Fruit fly (Drosophila melanogaster): Measurements from ENCODE around the gene isoQC.

The isoQC gene

DNA sequence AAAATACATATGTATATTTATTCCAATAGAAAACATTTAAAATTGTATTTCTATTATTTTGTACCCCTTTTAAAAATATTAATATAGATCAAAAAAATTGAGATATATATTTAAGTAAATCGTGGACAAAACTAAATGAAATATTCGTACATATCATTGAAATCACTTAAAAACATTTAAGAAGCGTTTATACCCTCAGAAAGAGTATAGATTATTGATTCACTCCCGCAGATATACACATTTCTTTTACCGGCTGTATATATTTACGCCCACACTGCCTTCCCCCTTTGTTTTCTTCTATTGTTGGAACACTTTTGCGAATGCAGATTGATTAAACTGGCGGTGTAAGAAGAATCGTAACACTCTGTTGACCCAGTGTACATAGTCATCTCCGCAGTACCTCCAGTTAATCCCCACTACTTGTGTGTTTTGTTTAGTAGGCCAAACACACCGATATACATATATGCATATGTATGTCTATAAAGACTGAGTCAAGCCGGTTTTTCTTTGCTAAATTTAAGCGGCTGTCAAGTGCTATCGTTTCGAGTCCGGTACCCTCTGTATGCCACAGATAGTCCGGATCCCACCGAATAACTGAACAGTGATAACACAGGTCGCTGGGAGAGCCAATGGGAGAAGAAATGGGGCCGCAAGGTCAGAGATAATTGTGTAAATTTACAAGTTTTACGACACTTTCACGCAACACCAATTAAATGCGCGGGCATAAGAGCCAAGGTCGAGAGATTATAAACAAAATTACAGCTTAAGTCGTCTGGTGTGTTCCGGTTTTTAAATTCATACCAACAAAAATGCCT, 2.6 kb upstream of the isoQC start (continued):
- TF ChIP-seq spab (GFP tag; optimal IDR thresholded peaks at IDR 0.05) (no peak), fd59A (GFP tag; optimal IDR thresholded peaks at IDR 0.05) (no peak), CG34406 (GFP tag; optimal IDR thresholded peaks at IDR 0.05) (peak; percentile 5), net (GFP tag; optimal IDR thresholded peaks at IDR 0.05) (peak; percentile 8), CG6163 (GFP tag; IDR thresholded peaks at IDR 0.05) (0 out of 3 replicates have a peak, but pooled peaks have one; percentile 31), CG3032 (tag; optimal IDR thresholded peaks at IDR 0.05) (peak; percentile 49), Smox (GFP tag; optimal IDR thresholded peaks at IDR 0.05) (no peak), dsx (GFP tag; optimal IDR thresholded peaks at IDR 0.05; ENCODE audit: poor library complexity, severe bottlenecking) (peak; percentile 5), CG9139 (GFP tag; optimal IDR thresholded peaks at IDR 0.05) (no peak), lz (GFP tag; optimal IDR thresholded peaks at IDR 0.05) (no peak), Sox14 (GFP tag; optimal IDR thresholded peaks at IDR 0.05) (peak; percentile 25), Eip93F (GFP tag; optimal IDR thresholded peaks at IDR 0.05) (no peak), CG6808 (GFP tag; optimal IDR thresholded peaks at IDR 0.05) (no peak), esn (GFP tag; optimal IDR thresholded peaks at IDR 0.05) (peak; percentile 10), topi (GFP tag; optimal IDR thresholded peaks at IDR 0.05) (no peak), svp (GFP tag) (peak; percentile 98), pdm3 (GFP tag; optimal IDR thresholded peaks at IDR 0.05) (peak; percentile 18), Hr4 (GFP tag; optimal IDR thresholded peaks at IDR 0.05) (peak; percentile 34)

DNA sequence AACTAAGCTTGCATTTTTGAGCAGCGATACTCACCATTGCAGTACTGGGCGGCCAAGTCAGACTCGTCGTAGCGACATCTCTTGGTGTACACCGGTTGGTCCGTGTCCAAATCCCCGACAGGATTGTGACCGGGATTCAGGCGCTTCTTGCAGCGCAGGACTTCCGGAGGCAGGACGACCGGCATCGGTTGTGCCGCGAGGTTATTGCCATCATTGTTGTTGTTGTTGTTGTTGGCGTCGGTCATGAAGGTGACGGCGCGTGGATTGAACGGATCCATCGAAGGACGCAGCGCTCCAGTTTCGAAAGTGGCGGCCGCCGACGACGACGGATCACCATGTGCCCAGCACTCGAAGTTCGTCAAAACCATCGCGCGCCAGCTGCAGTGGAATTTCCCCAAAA, 1.7 kb upstream of the isoQC start:
- no peak for TF ChIP-seq CG32006 (GFP tag; optimal IDR thresholded peaks at IDR 0.05)
- TF ChIP-seq dsx (GFP tag; optimal IDR thresholded peaks at IDR 0.05; ENCODE audit: poor library complexity, severe bottlenecking): no peak
- no peak for TF ChIP-seq Sox102F (GFP tag; optimal IDR thresholded peaks at IDR 0.05)
- no peak for TF ChIP-seq CG6276 (GFP tag; optimal IDR thresholded peaks at IDR 0.05)
- no peak for TF ChIP-seq lz (GFP tag; optimal IDR thresholded peaks at IDR 0.05)
- no peak for TF ChIP-seq CG7368 (GFP tag; optimal IDR thresholded peaks at IDR 0.05)
- no peak for TF ChIP-seq CG8319 (GFP tag; optimal IDR thresholded peaks at IDR 0.05)
- no peak for TF ChIP-seq Sox14 (GFP tag; optimal IDR thresholded peaks at IDR 0.05)
- no peak for TF ChIP-seq CG3919 (GFP tag; optimal IDR thresholded peaks at IDR 0.05)
- no peak for TF ChIP-seq Met (GFP tag; optimal IDR thresholded peaks at IDR 0.05)
- no peak for TF ChIP-seq Sox15 (GFP tag; optimal IDR thresholded peaks at IDR 0.05)
- TF ChIP-seq esn (GFP tag; optimal IDR thresholded peaks at IDR 0.05): no peak
- TF ChIP-seq Hr4 (GFP tag; optimal IDR thresholded peaks at IDR 0.05): no peak
- TF ChIP-seq CG6808 (GFP tag; optimal IDR thresholded peaks at IDR 0.05): no peak
- TF ChIP-seq Blimp-1 (GFP tag; optimal IDR thresholded peaks at IDR 0.05): no peak
- no peak for TF ChIP-seq Eip78C (GFP tag)

- TF ChIP-seq CG11294 (GFP tag; IDR thresholded peaks at IDR 0.05) (peak; percentile 53), Hr4 (GFP tag; optimal IDR thresholded peaks at IDR 0.05) (peak; percentile 62), CG8319 (GFP tag; optimal IDR thresholded peaks at IDR 0.05) (peak; percentile 28), Sox14 (GFP tag; optimal IDR thresholded peaks at IDR 0.05) (peak; percentile 64), vri (GFP tag; optimal IDR thresholded peaks at IDR 0.05) (peak; percentile 65), Hr39 (GFP tag; optimal IDR thresholded peaks at IDR 0.05) (peak; percentile 51), Smox (GFP tag; optimal IDR thresholded peaks at IDR 0.05) (peak; percentile 50), dac (GFP tag; optimal IDR thresholded peaks at IDR 0.05) (peak; percentile 16), CG32006 (GFP tag; optimal IDR thresholded peaks at IDR 0.05) (peak; percentile 80), esn (GFP tag; optimal IDR thresholded peaks at IDR 0.05) (peak; percentile 62), CG7368 (GFP tag; optimal IDR thresholded peaks at IDR 0.05) (peak; percentile 61), Eip75B (GFP tag; optimal IDR thresholded peaks at IDR 0.05) (peak; percentile 45), CG6276 (GFP tag; optimal IDR thresholded peaks at IDR 0.05) (peak; percentile 56), CG9139 (GFP tag; optimal IDR thresholded peaks at IDR 0.05) (no peak), CG8632 (GFP tag; optimal IDR thresholded peaks at IDR 0.05) (peak; percentile 75), Met (GFP tag; optimal IDR thresholded peaks at IDR 0.05) (peak; percentile 47), Sox15 (GFP tag; optimal IDR thresholded peaks at IDR 0.05) (peak; percentile 55), Eip78C (GFP tag) (peak; percentile 78), Ets96B (tag; optimal IDR thresholded peaks at IDR 0.05) (peak; percentile 75), CG3032 (tag; optimal IDR thresholded peaks at IDR 0.05) (peak; percentile 84), acj6 (GFP tag; optimal IDR thresholded peaks at IDR 0.05) (peak; percentile 73), CG8119 (GFP tag; IDR thresholded peaks at IDR 0.05) (no peak; the same call in 2 of the 3 replicates), CG4318 (GFP tag; optimal IDR thresholded peaks at IDR 0.05) (peak; percentile 68), CG3919 (GFP tag; optimal IDR thresholded peaks at IDR 0.05) (peak; percentile 74), fd85E (GFP tag; optimal IDR thresholded peaks at IDR 0.05) (peak; percentile 33), OdsH (GFP tag; optimal IDR thresholded peaks at IDR 0.05) (peak; percentile 71), salr (GFP tag; optimal IDR thresholded peaks at IDR 0.05) (peak; percentile 27 to 52), pdm3 (GFP tag; optimal IDR thresholded peaks at IDR 0.05) (peak; percentile 62), cyc (GFP tag; optimal IDR thresholded peaks at IDR 0.05) (peak; percentile 53), fd59A (GFP tag; optimal IDR thresholded peaks at IDR 0.05) (no peak)
Observed at dm6 chr3L:20473021-20473799, 1.1 kb upstream of the isoQC start, which contains the start of the genes CG32428 and CG5969. Gene CG32428, minus strand, starts transcription at chr3L:20473723. Gene CG5969, plus strand, starts transcription at chr3L:20473783.
